Worm (Caenorhabditis elegans): ENCODE measurements around the gene F55G7.4.

DNA sequence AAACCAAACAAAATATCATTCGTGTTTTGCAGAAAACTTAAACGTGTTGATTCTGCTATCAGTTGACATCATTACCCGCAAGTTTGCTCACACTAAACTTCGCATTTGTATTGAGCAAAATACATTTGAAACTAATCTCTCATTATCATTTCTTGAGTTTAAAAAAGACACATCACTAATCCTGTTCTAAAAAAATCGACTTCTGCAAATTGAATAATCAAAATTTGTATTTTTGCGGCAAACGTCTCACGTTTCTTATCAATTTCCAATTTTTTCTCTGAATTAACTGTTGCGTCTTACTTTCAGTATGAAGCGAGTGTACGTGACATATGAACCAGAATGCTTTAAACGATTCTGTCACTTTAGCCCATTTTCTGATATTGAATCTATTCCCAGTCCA lies 32.2 kb downstream of the F55G7.4 start, which contains the start of gene C49F5.8:
- TF ChIP-seq him-1 (tag; optimal IDR thresholded peaks at IDR 0.05) (no peak), dao-5 (tag; optimal IDR thresholded peaks at IDR 0.05) (no peak), W03F9.2 (tag; optimal IDR thresholded peaks at IDR 0.05) (no peak)

Measured in whole organism, L4/young adult.